Worm (Caenorhabditis elegans): ENCODE measurements around the gene sars-1.
"Not testable (repeated sequence)": the region's sequence is repeated elsewhere in the genome, so short reads cannot be mapped to it uniquely, and the experiment has no call there.

Gene sars-1

DNA sequence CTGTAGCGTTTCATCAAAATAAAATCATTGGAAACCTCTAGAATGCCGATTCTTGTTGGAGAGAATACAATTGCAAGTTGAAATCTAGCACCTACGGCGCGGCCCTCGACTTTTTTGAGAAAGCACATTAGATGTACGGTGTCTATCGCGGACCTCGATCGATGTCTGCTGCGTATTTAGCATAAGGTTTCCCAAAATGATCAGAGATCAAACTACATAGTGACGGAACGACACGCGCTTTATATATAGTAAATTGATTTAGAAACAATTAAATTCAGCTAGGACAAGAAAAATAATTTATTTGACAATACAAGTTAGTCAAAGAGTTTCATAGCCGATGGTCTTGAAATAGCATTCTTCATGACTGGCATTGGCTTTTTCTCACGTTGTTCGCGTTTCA lies 22.6 kb downstream of the sars-1 start (continued):
- TF ChIP-seq F55B11.4 (tag; optimal IDR thresholded peaks at IDR 0.05; ENCODE audit: borderline replicate concordance, insufficient read depth) (no peak), lin-35 (GFP tag; optimal IDR thresholded peaks at IDR 0.05) (no peak), pbrm-1 (GFP tag; IDR thresholded peaks at IDR 0.05) (peak; percentile 54), lir-1 (GFP tag; conservative IDR thresholded peaks at IDR 0.05) (no peak), F37B4.10 (GFP tag; IDR thresholded peaks at IDR 0.05) (no peak), B0336.3 (GFP tag; IDR thresholded peaks at IDR 0.05) (no peak), snpc-4 (GFP tag; optimal IDR thresholded peaks at IDR 0.05) (no peak), snpc-4 (tag; optimal IDR thresholded peaks at IDR 0.05) (peak in 2 of 4 experiments; percentile 62 to 85), hrde-1 (tag; optimal IDR thresholded peaks at IDR 0.05; ENCODE audit: borderline replicate concordance) (no peak), ceh-100 (GFP tag; IDR thresholded peaks at IDR 0.05) (no peak), unc-130 (GFP tag; optimal IDR thresholded peaks at IDR 0.05) (no peak), bed-1 (GFP tag; IDR thresholded peaks at IDR 0.05) (no peak), ztf-6 (GFP tag; IDR thresholded peaks at IDR 0.05) (no peak), attf-5 (GFP tag; optimal IDR thresholded peaks at IDR 0.05) (no peak), F57A8.1 (GFP tag; optimal IDR thresholded peaks at IDR 0.05) (no peak)

DNA sequence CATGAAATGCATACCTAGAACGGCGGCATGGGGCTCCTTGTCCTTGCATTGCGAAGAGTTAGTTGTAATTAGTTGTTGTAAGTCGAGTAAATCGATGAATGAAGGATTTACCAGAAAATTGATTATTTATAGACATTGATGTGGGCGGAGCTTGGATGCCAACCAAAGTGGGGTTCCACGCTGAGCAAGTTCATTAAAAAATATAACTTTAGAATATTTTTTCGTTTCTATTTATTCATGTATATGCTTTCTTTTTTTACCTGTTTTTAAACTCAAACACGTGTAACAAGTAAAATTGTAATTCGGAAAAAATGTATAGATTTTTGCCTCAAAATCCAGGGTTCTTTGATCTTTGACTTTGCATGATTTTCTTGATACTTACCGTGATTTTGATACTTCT lies 24.0 kb downstream of the sars-1 start, which contains the start of gene gipc-2:
TSS of gene gipc-2 (minus strand) at position 101 of the 400 bp plus-strand sequence.
- no peak for TF ChIP-seq Y79H2A.3 (GFP tag; conservative IDR thresholded peaks at IDR 0.05)
- TF ChIP-seq F52B5.7 (tag; optimal IDR thresholded peaks at IDR 0.05) = no peak
- no peak for TF ChIP-seq ccch-3 (GFP tag; optimal IDR thresholded peaks at IDR 0.05)
- no peak for TF ChIP-seq hmg-1.2 (GFP tag; IDR thresholded peaks at IDR 0.05)
- no peak for TF ChIP-seq nhr-90 (tag; optimal IDR thresholded peaks at IDR 0.05)
- TF ChIP-seq let-607 (tag; optimal IDR thresholded peaks at IDR 0.05) = no peak
- no peak for TF ChIP-seq dpl-1 (GFP tag; optimal IDR thresholded peaks at IDR 0.05)
- TF ChIP-seq repo-1 (tag; optimal IDR thresholded peaks at IDR 0.05) = no peak
- no peak for TF ChIP-seq nfyb-1 (GFP tag; IDR thresholded peaks at IDR 0.05)
- no peak for TF ChIP-seq F55B11.4 (tag; optimal IDR thresholded peaks at IDR 0.05; ENCODE audit: borderline replicate concordance, insufficient read depth)
- no peak for TF ChIP-seq ztf-25 (GFP tag; IDR thresholded peaks at IDR 0.05)
- no peak for TF ChIP-seq ekl-4 (GFP tag; IDR thresholded peaks at IDR 0.05)
- TF ChIP-seq dox-1 (GFP tag; IDR thresholded peaks at IDR 0.05) = no peak
- TF ChIP-seq somi-1 (GFP tag; optimal IDR thresholded peaks at IDR 0.05) = no peak
- no peak for TF ChIP-seq B0035.1 (tag; optimal IDR thresholded peaks at IDR 0.05)

DNA sequence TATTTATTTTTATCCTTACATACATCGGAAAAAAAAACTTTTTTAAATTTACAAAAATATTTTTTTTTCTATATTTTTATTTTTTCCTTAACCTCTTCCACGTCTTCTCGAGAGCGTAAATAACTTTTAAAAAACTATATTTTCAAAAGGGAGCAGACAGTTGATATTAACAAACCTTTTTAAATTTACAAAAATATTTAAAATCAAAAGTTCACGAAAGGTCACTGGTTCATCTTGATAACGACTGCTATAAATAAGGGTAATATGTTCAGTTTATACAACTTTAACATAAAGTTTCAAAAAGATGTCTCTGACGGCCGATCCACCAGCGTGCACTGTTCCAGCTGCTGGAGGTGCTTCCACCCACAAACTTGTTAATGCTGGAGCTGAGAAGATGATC lies 25.3 kb downstream of the sars-1 start, which contains the start of the genes F44D12.16 and msd-2:
TSS of gene F44D12.16 (plus strand) at position 301 of the 400 bp plus-strand sequence.
TSS of gene msd-2 (plus strand) at position 305 of the 400 bp plus-strand sequence.
- TF ChIP-seq ztf-26 (tag; optimal IDR thresholded peaks at IDR 0.05); K11D2.4 (GFP tag; IDR thresholded peaks at IDR 0.05); atf-7 (tag; optimal IDR thresholded peaks at IDR 0.05): not testable (repeated sequence)

DNA sequence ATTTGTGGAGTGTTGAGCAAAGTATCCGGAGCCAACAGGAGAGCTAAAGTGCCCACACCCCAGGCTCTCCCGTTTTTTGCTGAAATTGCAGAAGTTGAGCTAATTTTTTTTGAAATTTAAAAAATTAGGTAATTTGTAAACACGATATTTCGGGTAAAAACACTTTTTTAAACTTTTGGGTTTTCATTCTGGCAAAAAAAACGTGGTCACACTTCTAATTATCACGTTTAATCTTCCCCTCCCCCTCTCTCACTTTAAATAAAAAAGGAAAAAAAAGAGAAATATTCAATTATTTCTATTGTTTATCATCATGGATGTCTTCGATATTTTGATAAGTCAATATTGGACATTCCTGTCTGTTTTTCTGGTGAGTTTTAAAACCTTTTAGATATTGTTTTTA lies 29.5 kb downstream of the sars-1 start, which contains the start of gene F44D12.6:
TSS of gene F44D12.6 (plus strand) at position 301 of the 400 bp plus-strand sequence.
- TF ChIP-seq hmg-20 (GFP tag; IDR thresholded peaks at IDR 0.05) (no peak), K12H6.12 (tag; optimal IDR thresholded peaks at IDR 0.05) (no peak), tlf-1 (GFP tag; optimal IDR thresholded peaks at IDR 0.05) (no peak), bed-2 (GFP tag; IDR thresholded peaks at IDR 0.05) (no peak), ets-4 (GFP tag; optimal IDR thresholded peaks at IDR 0.05) (no peak), aptf-3 (GFP tag; IDR thresholded peaks at IDR 0.05) (no peak), egl-18 (GFP tag; IDR thresholded peaks at IDR 0.05) (no peak), T07F8.4 (tag; optimal IDR thresholded peaks at IDR 0.05) (no peak), mxl-1 (tag; optimal IDR thresholded peaks at IDR 0.05) (no peak), D2030.7 (GFP tag; IDR thresholded peaks at IDR 0.05) (no peak), unc-130 (GFP tag; optimal IDR thresholded peaks at IDR 0.05) (no peak), Y53F4B.3 (GFP tag; IDR thresholded peaks at IDR 0.05) (no peak), snpc-4 (GFP tag; optimal IDR thresholded peaks at IDR 0.05) (no peak), snpc-4 (tag; optimal IDR thresholded peaks at IDR 0.05) (no peak), gei-17 (GFP tag; optimal IDR thresholded peaks at IDR 0.05) (no peak), rpc-1 (optimal IDR thresholded peaks at IDR 0.05) (no peak), rpc-1 (tag; optimal IDR thresholded peaks at IDR 0.05) (no peak), F57A8.1 (GFP tag; optimal IDR thresholded peaks at IDR 0.05) (no peak)
